Fruit fly (Drosophila melanogaster): ENCODE measurements around the gene Taf4.

Taf4 gene

DNA sequence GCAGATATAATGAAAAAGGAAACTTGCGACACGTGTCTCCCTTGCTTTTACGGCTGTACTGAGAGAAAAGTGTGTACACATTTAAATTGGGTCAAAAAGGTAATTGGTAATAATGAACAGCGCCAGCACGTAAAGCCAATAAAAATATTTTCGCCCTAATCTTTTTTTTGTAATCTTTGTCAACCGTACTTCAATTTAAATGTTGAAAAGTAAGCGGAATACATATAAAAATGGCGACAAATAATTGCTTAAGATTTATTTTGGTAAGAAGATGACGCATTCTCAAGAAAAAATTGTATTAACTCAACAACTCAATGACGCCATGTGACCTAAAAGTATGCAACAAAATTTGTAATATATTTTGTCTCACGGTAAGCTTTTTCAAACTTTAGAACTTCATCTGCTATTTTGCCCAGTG, 34.8 kb downstream of the Taf4 start (continued):
- TF ChIP-seq tio (GFP tag; optimal IDR thresholded peaks at IDR 0.05), result peak; percentile 22
- peak; percentile 1 for TF ChIP-seq CG10274 (GFP tag; optimal IDR thresholded peaks at IDR 0.05)
- TF ChIP-seq twi (tag; optimal IDR thresholded peaks at IDR 0.05), result no peak
- TF ChIP-seq CG11723 (GFP tag; optimal IDR thresholded peaks at IDR 0.05), result no peak
- TF ChIP-seq klu (GFP tag; IDR thresholded peaks at IDR 0.05), result no peak
- TF ChIP-seq CG8290 (GFP tag; optimal IDR thresholded peaks at IDR 0.05), result peak; percentile 13
- TF ChIP-seq CG8290 (tag; optimal IDR thresholded peaks at IDR 0.05), result peak; percentile 29 to 38
- TF ChIP-seq vnd (GFP tag; IDR thresholded peaks at IDR 0.05; ENCODE audit: partially characterized antibody), result no peak
- peak; percentile 16 for TF ChIP-seq CG12104 (GFP tag; optimal IDR thresholded peaks at IDR 0.05)
- no peak for TF ChIP-seq CG7745 (tag; optimal IDR thresholded peaks at IDR 0.05)
- TF ChIP-seq Eip74EF (GFP tag; optimal IDR thresholded peaks at IDR 0.05), result no peak
- no peak for TF ChIP-seq ro (GFP tag; IDR thresholded peaks at IDR 0.05)
- TF ChIP-seq cas (GFP tag; IDR thresholded peaks at IDR 0.05), result no peak
- TF ChIP-seq abd-A (tag; optimal IDR thresholded peaks at IDR 0.05), result no peak
- peak; percentile 22 for TF ChIP-seq BtbVII (GFP tag; optimal IDR thresholded peaks at IDR 0.05)
- TF ChIP-seq Oli (tag; optimal IDR thresholded peaks at IDR 0.05), result peak; percentile 39
- no peak for TF ChIP-seq CG32532 (GFP tag; IDR thresholded peaks at IDR 0.05)
- no peak for TF ChIP-seq z (GFP tag; IDR thresholded peaks at IDR 0.05)
- peak; percentile 13 for TF ChIP-seq bcd (GFP tag; optimal IDR thresholded peaks at IDR 0.05)
- no peak for TF ChIP-seq NFAT (GFP tag; IDR thresholded peaks at IDR 0.05)
- no peak for TF ChIP-seq Mes4 (GFP tag; optimal IDR thresholded peaks at IDR 0.05)
- TF ChIP-seq Hmx (GFP tag; optimal IDR thresholded peaks at IDR 0.05), result peak; percentile 1
- peak; percentile 48 for TF ChIP-seq grau (tag; optimal IDR thresholded peaks at IDR 0.05)
- TF ChIP-seq Myb (GFP tag; optimal IDR thresholded peaks at IDR 0.05), result peak; percentile 6
- no peak for TF ChIP-seq CG4707 (GFP tag; optimal IDR thresholded peaks at IDR 0.05)
- peak; percentile 27 for TF ChIP-seq CG13296 (GFP tag; optimal IDR thresholded peaks at IDR 0.05)
- no peak for TF ChIP-seq gro (GFP tag; optimal IDR thresholded peaks at IDR 0.05)
- TF ChIP-seq Sry-δ (GFP tag; optimal IDR thresholded peaks at IDR 0.05), result no peak
- TF ChIP-seq Dll (GFP tag; IDR thresholded peaks at IDR 0.05; ENCODE audit: partially characterized antibody), result no peak
- TF ChIP-seq Scr (GFP tag; IDR thresholded peaks at IDR 0.05; ENCODE audit: partially characterized antibody), result no peak
- TF ChIP-seq esg (GFP tag; conservative IDR thresholded peaks at IDR 0.05), result no peak
- no peak for TF ChIP-seq chinmo (GFP tag; IDR thresholded peaks at IDR 0.05; ENCODE audit: partially characterized antibody)
- no peak for TF ChIP-seq CG2202 (tag; optimal IDR thresholded peaks at IDR 0.05)
- peak; percentile 45 for TF ChIP-seq Fer1 (GFP tag; optimal IDR thresholded peaks at IDR 0.05)
- TF ChIP-seq Dip2 (GFP tag; IDR thresholded peaks at IDR 0.05), result no peak
- no peak for TF ChIP-seq yki (optimal IDR thresholded peaks at IDR 0.05)
- TF ChIP-seq Hsf (GFP tag; optimal IDR thresholded peaks at IDR 0.05), result peak; percentile 21
- TF ChIP-seq slou (GFP tag; optimal IDR thresholded peaks at IDR 0.05), result no peak
- TF ChIP-seq sens (GFP tag), result peak; percentile 83
- no peak for TF ChIP-seq H2.0 (GFP tag; IDR thresholded peaks at IDR 0.05)
- TF ChIP-seq CG12236 (GFP tag; optimal IDR thresholded peaks at IDR 0.05), result no peak
- no peak for TF ChIP-seq Dip3 (GFP tag; optimal IDR thresholded peaks at IDR 0.05)
- no peak for TF ChIP-seq CG30431 (GFP tag; optimal IDR thresholded peaks at IDR 0.05)
- no peak for TF ChIP-seq gt (GFP tag; IDR thresholded peaks at IDR 0.05)
- TF ChIP-seq Dad (GFP tag; optimal IDR thresholded peaks at IDR 0.05), result no peak
- peak; percentile 41 for TF ChIP-seq CG7786 (GFP tag; optimal IDR thresholded peaks at IDR 0.05)
- no peak for TF ChIP-seq Ssrp (tag; optimal IDR thresholded peaks at IDR 0.05)
- TF ChIP-seq CG2116 (GFP tag; optimal IDR thresholded peaks at IDR 0.05), result no peak
- no peak for TF ChIP-seq CHES-1-like (GFP tag; optimal IDR thresholded peaks at IDR 0.05)
- peak; percentile 77 for TF ChIP-seq Med (GFP tag)
- TF ChIP-seq CG15696 (tag; optimal IDR thresholded peaks at IDR 0.05), result no peak
- no peak for TF ChIP-seq zf30C (GFP tag; optimal IDR thresholded peaks at IDR 0.05)
- TF ChIP-seq sug (tag; optimal IDR thresholded peaks at IDR 0.05), result peak; percentile 27

All from whole organism, embryonic.